Fruit fly (Drosophila melanogaster): ENCODE results near the gene jar.

The jar gene

DNA sequence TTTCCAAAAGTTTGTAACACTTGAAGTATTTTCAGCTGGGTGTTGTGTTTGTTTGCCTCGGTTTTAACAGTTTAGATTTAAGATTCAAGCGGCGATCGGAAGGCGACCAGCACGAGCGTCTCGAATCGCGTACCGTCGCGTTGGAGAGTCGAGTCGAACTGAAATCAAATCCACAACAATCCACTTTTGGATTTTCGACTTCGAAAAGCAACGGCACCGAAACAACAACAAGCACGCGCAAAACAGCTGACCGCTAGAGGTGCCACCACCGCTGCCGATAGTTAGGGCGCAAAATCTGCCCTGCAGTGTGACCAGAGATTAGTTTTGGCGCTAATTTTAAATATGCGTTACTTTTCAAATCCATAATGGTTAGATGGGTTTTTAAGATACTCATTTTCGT is at the start of gene jar (continued):
- peak; percentile 95 for TF ChIP-seq CG13287 (GFP tag; IDR thresholded peaks at IDR 0.05; ENCODE audit: partially characterized antibody)
- no peak for TF ChIP-seq tup (GFP tag; optimal IDR thresholded peaks at IDR 0.05)
- TF ChIP-seq vvl (GFP tag; IDR thresholded peaks at IDR 0.05), result peak; percentile 82
- TF ChIP-seq br (optimal IDR thresholded peaks at IDR 0.05), result no peak
- TF ChIP-seq CG4707 (GFP tag; optimal IDR thresholded peaks at IDR 0.05), result peak; percentile 29
- TF ChIP-seq CG1233 (GFP tag; optimal IDR thresholded peaks at IDR 0.05), result peak; percentile 24
- peak; percentile 56; the same call in 1 of the 2 replicates for TF ChIP-seq Atf6 (GFP tag; IDR thresholded peaks at IDR 0.05)
- peak; percentile 60 for TF ChIP-seq lab (GFP tag; optimal IDR thresholded peaks at IDR 0.05)
- TF ChIP-seq CG3847 (GFP tag; IDR thresholded peaks at IDR 0.05), result peak; percentile 65
- peak; percentile 70 for TF ChIP-seq hb (GFP tag; IDR thresholded peaks at IDR 0.05; ENCODE audit: partially characterized antibody)
- no peak for TF ChIP-seq Hr51 (GFP tag; optimal IDR thresholded peaks at IDR 0.05)
- TF ChIP-seq CG1024 (GFP tag; IDR thresholded peaks at IDR 0.05), result peak; percentile 45
- peak; percentile 22 for TF ChIP-seq exex (tag; optimal IDR thresholded peaks at IDR 0.05)
- TF ChIP-seq CG12659 (GFP tag; optimal IDR thresholded peaks at IDR 0.05), result peak; percentile 66
- TF ChIP-seq fru (optimal IDR thresholded peaks at IDR 0.05), result no peak
- no peak for TF ChIP-seq CG10462 (GFP tag; optimal IDR thresholded peaks at IDR 0.05)
- TF ChIP-seq trh (GFP tag; optimal IDR thresholded peaks at IDR 0.05), result no peak
- no peak; the same call in 2 of the 3 replicates for TF ChIP-seq Optix (GFP tag; IDR thresholded peaks at IDR 0.05)
- peak in 1 of 2 experiments; percentile 73 for TF ChIP-seq insv (GFP tag; optimal IDR thresholded peaks at IDR 0.05)
- TF ChIP-seq CG16813 (GFP tag; IDR thresholded peaks at IDR 0.05; ENCODE audit: partially characterized antibody), result peak; percentile 85
- TF ChIP-seq CG1603 (tag; optimal IDR thresholded peaks at IDR 0.05), result peak; percentile 90
- TF ChIP-seq CG10959 (GFP tag; IDR thresholded peaks at IDR 0.05), result no peak
- TF ChIP-seq sug (tag; optimal IDR thresholded peaks at IDR 0.05), result peak; percentile 38
- no peak for TF ChIP-seq emc (GFP tag; optimal IDR thresholded peaks at IDR 0.05)
- no peak for TF ChIP-seq CG12744 (GFP tag; optimal IDR thresholded peaks at IDR 0.05)
- peak; percentile 67 for TF ChIP-seq sens-2 (GFP tag; IDR thresholded peaks at IDR 0.05)
- TF ChIP-seq CG7357 (GFP tag; IDR thresholded peaks at IDR 0.05), result no peak
- TF ChIP-seq NC2β (GFP tag; optimal IDR thresholded peaks at IDR 0.05), result peak; percentile 32
- no peak for TF ChIP-seq CG10274 (GFP tag; optimal IDR thresholded peaks at IDR 0.05)
- TF ChIP-seq pzg (GFP tag; optimal IDR thresholded peaks at IDR 0.05), result peak; percentile 97
- no peak for TF ChIP-seq sim (GFP tag; IDR thresholded peaks at IDR 0.05)
- TF ChIP-seq HLH54F (GFP tag; optimal IDR thresholded peaks at IDR 0.05), result no peak
- TF ChIP-seq mam (GFP tag; optimal IDR thresholded peaks at IDR 0.05), result no peak
- TF ChIP-seq CG10654 (GFP tag; optimal IDR thresholded peaks at IDR 0.05), result no peak
- no peak for TF ChIP-seq kay (GFP tag; optimal IDR thresholded peaks at IDR 0.05)
- peak; percentile 95 for TF ChIP-seq Opbp (GFP tag; IDR thresholded peaks at IDR 0.05; ENCODE audit: partially characterized antibody)
- TF ChIP-seq CG11696 (GFP tag; IDR thresholded peaks at IDR 0.05), result peak; percentile 21; the same call in 1 of the 2 replicates
- no peak for TF ChIP-seq CG32767 (GFP tag; IDR thresholded peaks at IDR 0.05)
- TF ChIP-seq CG8290 (GFP tag; optimal IDR thresholded peaks at IDR 0.05), result peak; percentile 3
- peak in 1 of 2 experiments; percentile 80 for TF ChIP-seq CG8290 (tag; optimal IDR thresholded peaks at IDR 0.05)
- peak; percentile 87 for TF ChIP-seq Med (GFP tag)
- TF ChIP-seq Asciz (GFP tag; optimal IDR thresholded peaks at IDR 0.05), result peak; percentile 45
- TF ChIP-seq MTF-1 (GFP tag; optimal IDR thresholded peaks at IDR 0.05; ENCODE audit: borderline replicate concordance), result peak; percentile 51
- TF ChIP-seq CG15514 (GFP tag; optimal IDR thresholded peaks at IDR 0.05), result peak; percentile 85
- TF ChIP-seq CG5180 (GFP tag; optimal IDR thresholded peaks at IDR 0.05), result peak; percentile 56
- TF ChIP-seq CG5953 (GFP tag; IDR thresholded peaks at IDR 0.05), result peak; percentile 66; the same call in 1 of the 2 replicates
- peak; percentile 11; the same call in 1 of the 2 replicates for TF ChIP-seq CG11247 (GFP tag; IDR thresholded peaks at IDR 0.05)
- TF ChIP-seq ash1 (GFP tag; optimal IDR thresholded peaks at IDR 0.05), result peak; percentile 52
- peak; percentile 46 for TF ChIP-seq PHDP (tag; optimal IDR thresholded peaks at IDR 0.05)
- peak; percentile 12 for TF ChIP-seq Vsx1 (GFP tag; optimal IDR thresholded peaks at IDR 0.05)
- TF ChIP-seq CG32532 (GFP tag; IDR thresholded peaks at IDR 0.05), result peak; percentile 49; the same call in 1 of the 2 replicates

Measured in whole organism, embryonic.